Fruit fly (Drosophila melanogaster) whole organism, embryonic: Measurements from ENCODE around the gene ClC-a.

Experiments used
- Ada2b ChIP-seq: fragments of 200-800 bp; sonication (Bioruptor generic); IDR thresholded peaks from 2 replicates; pipeline ENCODE4 v1.3.6; 2022; ENCODE audit warnings: missing biosample characterization, missing genetic modification characterization
- CG10366 ChIP-seq: fragments of 200-800 bp; sonication (Bioruptor generic); IDR thresholded peaks from 2 replicates; pipeline ENCODE4 v1.3.6; 2022; ENCODE audit warnings: missing biosample characterization, missing genetic modification characterization
- CG11456 ChIP-seq: fragments of 200-800 bp; sonication (Bioruptor generic); IDR thresholded peaks from 3 replicates; pipeline ENCODE4 v1.3.6; 2022; ENCODE audit warnings: missing biosample characterization, missing genetic modification characterization
- CG12155 ChIP-seq: fragments of 200-800 bp; sonication (Bioruptor generic); optimal IDR thresholded peaks from 3 replicates; lab custom pipeline; 2016; ENCODE audit warnings: missing biosample characterization, missing genetic modification characterization
- CG14860 ChIP-seq: fragments of 200-800 bp; sonication (Bioruptor generic); IDR thresholded peaks from 3 replicates; pipeline ENCODE4 v1.3.6; 2022; ENCODE audit warnings: missing biosample characterization, missing genetic modification characterization; ENCODE audit not compliant: partially characterized antibody
- CG15269 ChIP-seq: fragments of 200-800 bp; sonication (Bioruptor generic); optimal IDR thresholded peaks from 2 replicates; lab custom pipeline; 2018; ENCODE audit warnings: missing biosample characterization, mild to moderate bottlenecking, missing genetic modification characterization, moderate library complexity
- CG1529 ChIP-seq: fragments of 200-800 bp; sonication (Bioruptor generic); optimal IDR thresholded peaks from 3 replicates; lab custom pipeline; 2018; ENCODE audit warnings: missing biosample characterization, missing genetic modification characterization
- CG17186 ChIP-seq: fragments of 200-800 bp; sonication (Bioruptor generic); optimal IDR thresholded peaks from 3 replicates; lab custom pipeline; 2017; ENCODE audit warnings: missing biosample characterization, missing genetic modification reagents, missing genetic modification characterization
- CG2889 ChIP-seq: fragments of 200-800 bp; sonication (Bioruptor generic); IDR thresholded peaks from 3 replicates; pipeline ENCODE4 v1.3.6; 2022; ENCODE audit warnings: missing biosample characterization, missing genetic modification characterization
- CG34224 ChIP-seq: fragments of 200-800 bp; sonication (Bioruptor generic); IDR thresholded peaks from 3 replicates; pipeline ENCODE4 v1.3.6; 2022; ENCODE audit warnings: missing biosample characterization, missing genetic modification characterization; ENCODE audit not compliant: partially characterized antibody
- CG3726 ChIP-seq: fragments of 200-800 bp; sonication (Bioruptor generic); IDR thresholded peaks from 3 replicates; pipeline ENCODE4, ENCODE4 v1.3.6; 2022; ENCODE audit warnings: missing biosample characterization, missing genetic modification characterization
- CG4424 ChIP-seq: fragments of 200-800 bp; sonication (Bioruptor generic); optimal IDR thresholded peaks from 3 replicates; lab custom pipeline; 2016; ENCODE audit warnings: missing biosample characterization, missing genetic modification characterization
- CG4730 ChIP-seq: fragments of 200-800 bp; sonication (Bioruptor generic); IDR thresholded peaks from 2 replicates; pipeline ENCODE4 v1.3.6; 2022; ENCODE audit warnings: missing biosample characterization, missing genetic modification characterization
- CG7271 ChIP-seq: fragments of 200-800 bp; sonication (Bioruptor generic); optimal IDR thresholded peaks from 2 replicates; lab custom pipeline; 2018; ENCODE audit warnings: missing biosample characterization, mild to moderate bottlenecking, missing genetic modification characterization, moderate library complexity
- CG8924 ChIP-seq: fragments of 200-800 bp; optimal IDR thresholded peaks from 3 replicates; lab custom pipeline; 2019; ENCODE audit warnings: missing biosample characterization, mild to moderate bottlenecking, missing genetic modification characterization, moderate library complexity
- D ChIP-seq, 2 experiments: fragments of 200-800 bp in 1 of 2; fragments of >200 bp in 1 of 2; sonication (Bioruptor generic) in 1 of 2; optimal IDR thresholded peaks; 2 replicates in 1 of 2; 3 replicates in 1 of 2; lab custom pipeline; 2017; ENCODE audit warnings: mild to moderate bottlenecking in 1 of 2, missing biosample characterization in 1 of 2, missing genetic modification characterization in 1 of 2, missing genetic modification reagents in 1 of 2
- D19B ChIP-seq: fragments of 200-800 bp; sonication (Bioruptor generic); optimal IDR thresholded peaks from 2 replicates; lab custom pipeline; 2017; ENCODE audit warnings: missing biosample characterization, mild to moderate bottlenecking, missing genetic modification characterization
- Kr ChIP-seq: fragments of 200-800 bp; sonication (Bioruptor generic); optimal IDR thresholded peaks from 2 replicates; lab custom pipeline; 2017; ENCODE audit warnings: missing biosample characterization, mild to moderate bottlenecking, missing genetic modification characterization
- Nf-YB ChIP-seq: fragments of 200-800 bp; sonication (Bioruptor generic); optimal IDR thresholded peaks from 3 replicates; lab custom pipeline; 2019; ENCODE audit warnings: missing biosample characterization, mild to moderate bottlenecking, missing genetic modification characterization, moderate library complexity
- Poxn ChIP-seq: fragments of 200-800 bp; sonication (Bioruptor generic); IDR thresholded peaks from 2 replicates; pipeline ENCODE4 v1.3.6; 2022; ENCODE audit warnings: missing biosample characterization, missing genetic modification characterization
- Scr ChIP-seq: fragments of 200-800 bp; sonication (Bioruptor generic); IDR thresholded peaks from 2 replicates; pipeline ENCODE4 v1.3.6; 2022; ENCODE audit warnings: missing biosample characterization, missing genetic modification characterization; ENCODE audit not compliant: partially characterized antibody
- Six4 ChIP-seq: fragments of 200-800 bp; sonication (Bioruptor generic); optimal IDR thresholded peaks from 2 replicates; lab custom pipeline; 2016; ENCODE audit warnings: missing biosample characterization, missing genetic modification characterization
- Taf1 ChIP-seq: fragments of 200-800 bp; sonication (Bioruptor generic); IDR thresholded peaks from 2 replicates; pipeline ENCODE4 v1.3.6; 2022; ENCODE audit warnings: missing biosample characterization, missing genetic modification characterization
- Trl ChIP-seq, 3 experiments: fragments of >200 bp in 2 of 3; fragments of 200-800 bp in 1 of 3; sonication (Bioruptor generic) in 1 of 3; optimal IDR thresholded peaks; 2 replicates in 1 of 3; 3 replicates in 2 of 3; lab custom pipeline; 2016 to 2017; ENCODE audit warnings: missing biosample characterization in 1 of 3, missing genetic modification characterization in 1 of 3
- al ChIP-seq: fragments of 200-800 bp; sonication (Bioruptor generic); IDR thresholded peaks from 2 replicates; pipeline ENCODE4 v1.3.6; 2022; ENCODE audit warnings: missing biosample characterization, missing genetic modification characterization
- ase ChIP-seq: fragments of 200-800 bp; sonication (Bioruptor generic); IDR thresholded peaks from 3 replicates; pipeline ENCODE4 v1.3.6; 2022; ENCODE audit warnings: missing biosample characterization, missing genetic modification characterization
- bcd ChIP-seq: fragments of 200-800 bp; sonication (Bioruptor generic); optimal IDR thresholded peaks from 2 replicates; lab custom pipeline; 2017; ENCODE audit warnings: missing biosample characterization, mild to moderate bottlenecking, missing genetic modification characterization
- crol ChIP-seq: fragments of 200-800 bp; sonication (Bioruptor generic); IDR thresholded peaks from 2 replicates; pipeline ENCODE4 v1.3.6; 2022; ENCODE audit warnings: missing biosample characterization, missing genetic modification characterization
- en ChIP-seq: fragments of 200-800 bp; sonication (Bioruptor generic); optimal IDR thresholded peaks from 2 replicates; lab custom pipeline; 2016; ENCODE audit warnings: missing biosample characterization, missing genetic modification characterization
- esg ChIP-seq: fragments of 200-800 bp; sonication (Bioruptor generic); conservative IDR thresholded peaks from 2 replicates; pipeline ENCODE4 v1.3.6; 2022; ENCODE audit warnings: missing biosample characterization, missing genetic modification characterization
- gsb ChIP-seq: fragments of 200-800 bp; sonication (Bioruptor generic); IDR thresholded peaks from 2 replicates; pipeline ENCODE4 v1.3.6; 2022; ENCODE audit warnings: missing biosample characterization, missing genetic modification characterization
- gsb-n ChIP-seq: fragments of 200-800 bp; sonication (Bioruptor generic); optimal IDR thresholded peaks from 3 replicates; lab custom pipeline; 2018; ENCODE audit warnings: missing biosample characterization, mild to moderate bottlenecking, missing genetic modification characterization
- hbn ChIP-seq: fragments of 200-800 bp; sonication (Bioruptor generic); IDR thresholded peaks from 2 replicates; pipeline ENCODE4 v1.3.6; 2022; ENCODE audit warnings: missing biosample characterization, missing genetic modification characterization; ENCODE audit not compliant: partially characterized antibody
- hth ChIP-seq: fragments of >200 bp; optimal IDR thresholded peaks from 2 replicates; lab custom pipeline; 2017; ENCODE audit warnings: inconsistent platforms
- mld ChIP-seq: fragments of 200-800 bp; sonication (Bioruptor generic); IDR thresholded peaks from 3 replicates; pipeline ENCODE4 v1.3.6; 2022; ENCODE audit warnings: missing biosample characterization, missing genetic modification characterization; ENCODE audit not compliant: partially characterized antibody
- oc ChIP-seq: fragments of 200-800 bp; sonication (Bioruptor generic); optimal IDR thresholded peaks from 2 replicates; lab custom pipeline; 2018; ENCODE audit warnings: missing biosample characterization, mild to moderate bottlenecking, missing genetic modification characterization, moderate library complexity
- org-1 ChIP-seq: fragments of 200-800 bp; sonication (Bioruptor generic); optimal IDR thresholded peaks from 2 replicates; lab custom pipeline; 2017; ENCODE audit warnings: missing biosample characterization, missing genetic modification characterization
- pfk ChIP-seq: fragments of 200-800 bp; sonication (Bioruptor generic); optimal IDR thresholded peaks from 2 replicates; lab custom pipeline; 2018; ENCODE audit warnings: missing biosample characterization, mild to moderate bottlenecking, missing genetic modification characterization, moderate library complexity
- pnt ChIP-seq: fragments of 200-800 bp; sonication (Bioruptor generic); optimal IDR thresholded peaks from 3 replicates; lab custom pipeline; 2016; ENCODE audit warnings: missing biosample characterization, missing genetic modification characterization
- prd ChIP-seq, 3 experiments: fragments of >200 bp in 2 of 3; fragments of 200-800 bp in 1 of 3; sonication (Bioruptor generic) in 1 of 3; optimal IDR thresholded peaks in 2 of 3; IDR thresholded peaks in 1 of 3; 2 replicates in 2 of 3; 3 replicates in 1 of 3; pipeline versions ENCODE4 v1.3.6 to Lab custom; 2017 to 2022; ENCODE audit warnings: missing biosample characterization in 1 of 3, missing genetic modification characterization in 1 of 3
- psq ChIP-seq: fragments of 200-800 bp; sonication (Bioruptor generic); optimal IDR thresholded peaks from 2 replicates; lab custom pipeline; 2017; ENCODE audit warnings: missing biosample characterization, missing genetic modification characterization
- sc ChIP-seq, 3 experiments: fragments of >200 bp in 2 of 3; fragments of 200-800 bp in 1 of 3; sonication (Bioruptor generic) in 1 of 3; optimal IDR thresholded peaks; 2 replicates in 2 of 3; 3 replicates in 1 of 3; lab custom pipeline; 2017; ENCODE audit warnings: mild to moderate bottlenecking in 1 of 3, missing biosample characterization in 1 of 3, missing genetic modification characterization in 1 of 3, missing genetic modification reagents in 1 of 3
- sens-2 ChIP-seq: fragments of 200-800 bp; sonication (Bioruptor generic); IDR thresholded peaks from 2 replicates; pipeline ENCODE4 v1.3.6; 2022; ENCODE audit warnings: missing biosample characterization, missing genetic modification characterization
- sug ChIP-seq: fragments of 200-800 bp; optimal IDR thresholded peaks from 2 replicates; lab custom pipeline; 2019; ENCODE audit warnings: missing biosample characterization, mild to moderate bottlenecking, missing genetic modification characterization, moderate library complexity
- tap ChIP-seq: fragments of 200-800 bp; optimal IDR thresholded peaks from 3 replicates; lab custom pipeline; 2019; ENCODE audit warnings: missing biosample characterization, mild to moderate bottlenecking, missing genetic modification characterization, moderate library complexity
- twi ChIP-seq: fragments of 200-800 bp; optimal IDR thresholded peaks from 2 replicates; lab custom pipeline; 2019; ENCODE audit warnings: missing biosample characterization, mild to moderate bottlenecking, missing genetic modification characterization, moderate library complexity
- unpg ChIP-seq: fragments of 200-800 bp; sonication (Bioruptor generic); optimal IDR thresholded peaks from 3 replicates; lab custom pipeline; 2018; ENCODE audit warnings: missing biosample characterization, mild to moderate bottlenecking, missing genetic modification characterization, moderate library complexity
- wdn ChIP-seq: fragments of 200-800 bp; sonication (Bioruptor generic); IDR thresholded peaks from 2 replicates; pipeline ENCODE4 v1.3.6; 2022; ENCODE audit warnings: missing biosample characterization, missing genetic modification characterization
- yki ChIP-seq: fragments of >200 bp; optimal IDR thresholded peaks from 3 replicates; lab custom pipeline; 2018

The ClC-a gene

dm6 chr3R:11763494-11764278 lies 49.3 kb downstream of the ClC-a start (continued):
- TF ChIP-seq sug, result no peak
- no peak for TF ChIP-seq en
- no peak for TF ChIP-seq org-1 (GFP tag; lab: Kevin White, UChicago)
- no peak for TF ChIP-seq CG3726 (GFP tag; lab: Robert Waterston, UW)
- TF ChIP-seq Ada2b, result no peak
- no peak for TF ChIP-seq crol (GFP tag; lab: Robert Waterston, UW)
- TF ChIP-seq oc (tag; lab: Kevin White, UChicago), result peak; percentile 48
- no peak for TF ChIP-seq CG2889
- TF ChIP-seq tap (tag; lab: Kevin White, UChicago), result no peak
- no peak for TF ChIP-seq wdn
- TF ChIP-seq CG10366 (GFP tag; lab: Robert Waterston, UW), result no peak
- no peak for TF ChIP-seq Scr
- no peak for TF ChIP-seq CG1529 (GFP tag; lab: Kevin White, UChicago)
- TF ChIP-seq psq (GFP tag; lab: Kevin White, UChicago), result no peak
- no peak for TF ChIP-seq sc (optimal IDR thresholded peaks at IDR 0.05; lab: Kevin White, UChicago)
- TF ChIP-seq sc (GFP tag; optimal IDR thresholded peaks at IDR 0.05; lab: Kevin White, UChicago), result no peak
- TF ChIP-seq CG14860 (GFP tag; lab: Robert Waterston, UW), result no peak
- TF ChIP-seq D (optimal IDR thresholded peaks at IDR 0.05; lab: Kevin White, UChicago), result peak; percentile 14
- no peak for TF ChIP-seq D (GFP tag; optimal IDR thresholded peaks at IDR 0.05; lab: Kevin White, UChicago)
- no peak for TF ChIP-seq hth (lab: Kevin White, UChicago)
- no peak for TF ChIP-seq gsb (GFP tag; lab: Robert Waterston, UW)
- peak; percentile 51 for TF ChIP-seq pfk (GFP tag; lab: Kevin White, UChicago)
- TF ChIP-seq CG11456 (GFP tag; lab: Robert Waterston, UW), result no peak
- no peak for TF ChIP-seq unpg
- TF ChIP-seq CG34224 (GFP tag; lab: Robert Waterston, UW), result no peak
- TF ChIP-seq D19B, result no peak
- peak; percentile 16 for TF ChIP-seq twi (tag; lab: Kevin White, UChicago)
- no peak for TF ChIP-seq sens-2 (GFP tag; lab: Robert Waterston, UW)
- TF ChIP-seq CG17186 (GFP tag; lab: Kevin White, UChicago), result no peak
- TF ChIP-seq bcd (GFP tag; lab: Kevin White, UChicago), result no peak
- no peak for TF ChIP-seq CG4730 (GFP tag; lab: Robert Waterston, UW)
- no peak for TF ChIP-seq prd (optimal IDR thresholded peaks at IDR 0.05; lab: Kevin White, UChicago)
- no peak for TF ChIP-seq prd (GFP tag; IDR thresholded peaks at IDR 0.05; lab: Robert Waterston, UW)
- no peak for TF ChIP-seq hbn
- no peak for TF ChIP-seq al (GFP tag; lab: Robert Waterston, UW)
- TF ChIP-seq Kr (GFP tag; lab: Kevin White, UChicago), result peak; percentile 96
- no peak for TF ChIP-seq esg
- TF ChIP-seq Nf-YB (GFP tag; lab: Kevin White, UChicago), result peak; percentile 71
- TF ChIP-seq CG12155 (GFP tag; lab: Kevin White, UChicago), result no peak
- no peak for TF ChIP-seq mld (GFP tag; lab: Robert Waterston, UW)
- TF ChIP-seq CG4424, result no peak
- TF ChIP-seq Poxn (GFP tag; lab: Robert Waterston, UW), result no peak
- peak; percentile 58 for TF ChIP-seq CG8924
- TF ChIP-seq gsb-n (tag; lab: Kevin White, UChicago), result peak; percentile 34
- TF ChIP-seq CG15269 (tag; lab: Kevin White, UChicago), result no peak
- no peak for TF ChIP-seq pnt
- peak; percentile 33 for TF ChIP-seq yki (lab: Kevin White, UChicago)
- TF ChIP-seq CG7271 (tag; lab: Kevin White, UChicago), result no peak
- no peak for TF ChIP-seq Taf1 (GFP tag; lab: Robert Waterston, UW)
- TF ChIP-seq ase (GFP tag; lab: Robert Waterston, UW), result no peak
- TF ChIP-seq Six4 (GFP tag; lab: Kevin White, UChicago), result no peak
- TF ChIP-seq Trl (optimal IDR thresholded peaks at IDR 0.05; lab: Kevin White, UChicago), result peak; percentile 88 to 91
- no peak for TF ChIP-seq Trl (GFP tag; optimal IDR thresholded peaks at IDR 0.05; lab: Kevin White, UChicago)
